Worm (Caenorhabditis elegans) whole organism, early embryonic: ENCODE data around the gene lin-32.

Source experiments
- B0310.2 ChIP-seq: sonication (generic microtip); optimal IDR thresholded peaks from 2 replicates; lab custom pipeline; 2016; ENCODE audit warnings: mild to moderate bottlenecking, missing genetic modification characterization, missing compliant biosample characterization
- ets-7 ChIP-seq: sonication (generic microtip); optimal IDR thresholded peaks from 2 replicates; lab custom pipeline; 2016; ENCODE audit warnings: missing genotype, missing genetic modification characterization, missing compliant biosample characterization
- hmg-4 ChIP-seq: fragments of 200-800 bp; sonication (Bioruptor generic); optimal IDR thresholded peaks from 2 replicates; lab custom pipeline; 2018; ENCODE audit warnings: mild to moderate bottlenecking, missing genetic modification characterization, missing compliant biosample characterization
- scrt-1 ChIP-seq: fragments of 200-800 bp; sonication (Bioruptor generic); IDR thresholded peaks from 2 replicates; pipeline ENCODE4 v1.3.6; 2022; ENCODE audit warnings: missing genetic modification characterization, missing compliant biosample characterization
- sea-1 ChIP-seq: fragments of 200-800 bp; sonication (Bioruptor generic); conservative IDR thresholded peaks from 2 replicates; pipeline ENCODE4 v1.3.6; 2022; ENCODE audit warnings: missing genetic modification characterization, missing compliant biosample characterization

ce11 chrX:2203760-2204159 is 26.2 kb downstream of the lin-32 start, which contains the start of gene T24C12.3:
- no peak for TF ChIP-seq scrt-1
- TF ChIP-seq hmg-4 (GFP tag; lab: Kevin White, UChicago) = no peak
- no peak for TF ChIP-seq ets-7 (tag; lab: Kevin White, UChicago)
- TF ChIP-seq B0310.2 (tag; lab: Kevin White, UChicago) = no peak
- no peak for TF ChIP-seq sea-1
